Worm (Caenorhabditis elegans) whole organism, L3 larva: ENCODE results near the gene nhr-182.

Experiments used
- R02D3.7 ChIP-seq: fragments of 150-350 bp; optimal IDR thresholded peaks from 2 replicates; lab custom pipeline; 2014; ENCODE audit warnings: missing biosample characterization, missing genetic modification characterization
- aly-2 ChIP-seq: fragments of 150-350 bp; optimal IDR thresholded peaks from 2 replicates; lab custom pipeline; 2014; ENCODE audit warnings: missing biosample characterization, missing genetic modification characterization
- ama-1 ChIP-seq: fragments of 150-350 bp; optimal IDR thresholded peaks from 2 replicates; lab custom pipeline; 2018
- ceh-16 ChIP-seq: sonication (generic microtip); optimal IDR thresholded peaks from 2 replicates; lab custom pipeline; 2017; ENCODE audit warnings: missing biosample characterization, missing genetic modification characterization
- ceh-28 ChIP-seq: fragments of 150-350 bp; optimal IDR thresholded peaks from 2 replicates; lab custom pipeline; 2014; ENCODE audit warnings: missing biosample characterization, missing genetic modification reagents, missing genetic modification characterization
- ceh-82 ChIP-seq: fragments of 150-350 bp; optimal IDR thresholded peaks from 2 replicates; lab custom pipeline; 2014; ENCODE audit warnings: missing biosample characterization, missing genetic modification characterization
- egl-5 ChIP-seq: fragments of 150-350 bp; optimal IDR thresholded peaks from 2 replicates; lab custom pipeline; 2017; ENCODE audit warnings: missing biosample characterization, missing genetic modification reagents, missing genetic modification characterization, inconsistent platforms
- elt-1 ChIP-seq: fragments of 150-350 bp; optimal IDR thresholded peaks from 2 replicates; lab custom pipeline; 2014; ENCODE audit warnings: missing biosample characterization, missing genetic modification characterization
- elt-2 ChIP-seq: sonication (generic microtip); optimal IDR thresholded peaks from 2 replicates; lab custom pipeline; 2016; ENCODE audit warnings: missing genetic modification reagents, mild to moderate bottlenecking, missing genetic modification characterization, missing compliant biosample characterization
- elt-3 ChIP-seq, 3 experiments: fragments of 150-350 bp in 1 of 3; sonication (generic microtip) in 2 of 3; optimal IDR thresholded peaks; 2 replicates in 2 of 3; 4 replicates in 1 of 3; lab custom pipeline; 2014 to 2017; ENCODE audit warnings: missing biosample characterization in 3 of 3, missing genetic modification characterization in 3 of 3
- eor-1 ChIP-seq, 2 experiments: fragments of 150-350 bp; optimal IDR thresholded peaks; 2 replicates each; lab custom pipeline; 2014 to 2018; ENCODE audit warnings: missing biosample characterization in 2 of 2, missing genetic modification characterization in 2 of 2
- fkh-10 ChIP-seq: sonication (generic microtip); optimal IDR thresholded peaks from 2 replicates; lab custom pipeline; 2017; ENCODE audit warnings: missing biosample characterization, missing genetic modification reagents, missing genetic modification characterization
- fkh-2 ChIP-seq: fragments of 150-350 bp; optimal IDR thresholded peaks from 2 replicates; lab custom pipeline; 2014; ENCODE audit warnings: missing biosample characterization, missing genetic modification reagents, missing genetic modification characterization
- fos-1 ChIP-seq: fragments of 150-350 bp; optimal IDR thresholded peaks from 2 replicates; lab custom pipeline; 2014; ENCODE audit warnings: missing biosample characterization, missing genetic modification characterization
- hmg-11 ChIP-seq: sonication (generic microtip); optimal IDR thresholded peaks from 2 replicates; lab custom pipeline; 2016; ENCODE audit warnings: missing genetic modification characterization, missing compliant biosample characterization
- jun-1 ChIP-seq: fragments of 150-350 bp; optimal IDR thresholded peaks from 2 replicates; lab custom pipeline; 2014; ENCODE audit warnings: missing biosample characterization, missing genetic modification reagents, missing genetic modification characterization
- lin-15B ChIP-seq: fragments of 150-350 bp; optimal IDR thresholded peaks from 2 replicates; lab custom pipeline; 2014; ENCODE audit warnings: missing biosample characterization, missing genetic modification characterization
- lin-39 ChIP-seq: fragments of 150-350 bp; optimal IDR thresholded peaks from 2 replicates; lab custom pipeline; 2018; ENCODE audit warnings: missing biosample characterization, missing genetic modification reagents, missing genetic modification characterization
- lsy-12 ChIP-seq: sonication (generic microtip); optimal IDR thresholded peaks from 2 replicates; lab custom pipeline; 2016; ENCODE audit warnings: mild to moderate bottlenecking, missing genetic modification characterization, missing compliant biosample characterization
- mdl-1 ChIP-seq: fragments of 150-350 bp; optimal IDR thresholded peaks from 2 replicates; lab custom pipeline; 2014; ENCODE audit warnings: missing biosample characterization, missing genetic modification characterization
- mml-1 ChIP-seq: fragments of 150-350 bp; sonication (generic microtip); optimal IDR thresholded peaks from 3 replicates; lab custom pipeline; 2014; ENCODE audit warnings: missing biosample characterization, missing genetic modification characterization
- nfya-1 ChIP-seq: sonication (generic microtip); optimal IDR thresholded peaks from 2 replicates; lab custom pipeline; 2017; ENCODE audit warnings: missing genetic modification characterization, mild to moderate bottlenecking, missing compliant biosample characterization, antibody characterized with exemption, moderate library complexity; ENCODE audit not compliant: insufficient read depth
- nhr-11 ChIP-seq: fragments of 150-350 bp; optimal IDR thresholded peaks from 2 replicates; lab custom pipeline; 2014; ENCODE audit warnings: missing biosample characterization, missing genetic modification characterization
- nhr-12 ChIP-seq: fragments of 150-350 bp; optimal IDR thresholded peaks from 2 replicates; lab custom pipeline; 2014; ENCODE audit warnings: missing biosample characterization, missing genetic modification characterization
- nhr-23 ChIP-seq: fragments of 150-350 bp; optimal IDR thresholded peaks from 2 replicates; lab custom pipeline; 2014; ENCODE audit warnings: missing biosample characterization, missing genetic modification reagents, missing genetic modification characterization
- nhr-25 ChIP-seq: sonication (generic microtip); optimal IDR thresholded peaks from 2 replicates; lab custom pipeline; 2017; ENCODE audit warnings: missing biosample characterization, missing genetic modification characterization
- nhr-43 ChIP-seq: sonication (generic microtip); optimal IDR thresholded peaks from 2 replicates; lab custom pipeline; 2016; ENCODE audit warnings: mild to moderate bottlenecking, missing genetic modification characterization, missing compliant biosample characterization; ENCODE audit not compliant: poor library complexity, severe bottlenecking
- pha-4 ChIP-seq: fragments of 150-350 bp; optimal IDR thresholded peaks from 2 replicates; lab custom pipeline; 2014; ENCODE audit warnings: missing biosample characterization, missing genetic modification reagents, missing genetic modification characterization
- pqm-1 ChIP-seq: fragments of 150-350 bp; optimal IDR thresholded peaks from 2 replicates; lab custom pipeline; 2017; ENCODE audit warnings: missing biosample characterization, missing genetic modification characterization, inconsistent platforms
- sea-2 ChIP-seq: fragments of 150-350 bp; sonication (generic microtip); optimal IDR thresholded peaks from 4 replicates; lab custom pipeline; 2014; ENCODE audit warnings: missing biosample characterization, missing genetic modification reagents, missing genetic modification characterization
- skn-1 ChIP-seq: fragments of 150-350 bp; optimal IDR thresholded peaks from 2 replicates; lab custom pipeline; 2014; ENCODE audit warnings: missing biosample characterization, missing genetic modification characterization
- snpc-4 ChIP-seq: fragments of 150-350 bp; optimal IDR thresholded peaks from 2 replicates; lab custom pipeline; 2014; ENCODE audit warnings: missing biosample characterization, missing genetic modification characterization
- tbx-2 ChIP-seq: sonication (generic microtip); optimal IDR thresholded peaks from 2 replicates; lab custom pipeline; 2016; ENCODE audit warnings: mild to moderate bottlenecking, missing genetic modification characterization, missing compliant biosample characterization
- unc-39 ChIP-seq: sonication (generic microtip); optimal IDR thresholded peaks from 4 replicates; lab custom pipeline; 2017; ENCODE audit warnings: missing biosample characterization, missing genetic modification characterization
- unc-62 ChIP-seq: fragments of 150-350 bp; sonication (generic microtip); optimal IDR thresholded peaks from 4 replicates; lab custom pipeline; 2014; ENCODE audit warnings: missing biosample characterization, missing genetic modification reagents, missing genetic modification characterization
- zag-1 ChIP-seq: fragments of 150-350 bp; optimal IDR thresholded peaks from 2 replicates; lab custom pipeline; 2014; ENCODE audit warnings: missing biosample characterization, missing genetic modification characterization
- ztf-11 ChIP-seq: fragments of 150-350 bp; optimal IDR thresholded peaks from 2 replicates; lab custom pipeline; 2014; ENCODE audit warnings: missing biosample characterization, missing genetic modification characterization
- ztf-4 ChIP-seq: fragments of 150-350 bp; optimal IDR thresholded peaks from 2 replicates; lab custom pipeline; 2014; ENCODE audit warnings: missing biosample characterization, missing genetic modification characterization

Gene nhr-182

ce11 chrV:2259750-2260149 is at the start of gene nhr-182:
Gene nhr-182 (minus strand): TSS chrV:2259927.
- TF ChIP-seq ceh-28 (no peak), elt-2 (tag; lab: Kevin White, UChicago) (peak; percentile 28), skn-1 (peak; percentile 89), pha-4 (tag; lab: Kevin White, UChicago) (peak; percentile 83), nfya-1 (tag; lab: Kevin White, UChicago) (peak; percentile 16), nhr-23 (tag; lab: Kevin White, UChicago) (peak; percentile 3), eor-1 (tag; optimal IDR thresholded peaks at IDR 0.05; lab: Kevin White, UChicago) (no peak)

- TF ChIP-seq pqm-1 (tag; lab: Kevin White, UChicago), result peak; percentile 44
- no peak for TF ChIP-seq nhr-11 (tag; lab: Kevin White, UChicago)
- TF ChIP-seq elt-2 (tag; lab: Kevin White, UChicago), result peak; percentile 99
- no peak for TF ChIP-seq tbx-2 (tag; lab: Kevin White, UChicago)
- peak; percentile 46 for TF ChIP-seq jun-1 (tag; lab: Kevin White, UChicago)
Observed at ce11 chrV:2308246-2308645, 48.5 kb upstream of the nhr-182 start.

ce11 chrV:2306383-2306782 is 46.7 kb upstream of the nhr-182 start:
- TF ChIP-seq zag-1 (tag; lab: Kevin White, UChicago) (no peak), pqm-1 (tag; lab: Kevin White, UChicago) (no peak), elt-2 (tag; lab: Kevin White, UChicago) (no peak), R02D3.7 (tag; lab: Kevin White, UChicago) (no peak), lin-15B (tag; lab: Kevin White, UChicago) (no peak), ztf-11 (tag; lab: Kevin White, UChicago) (no peak), ama-1 (lab: Kevin White, UChicago) (no peak), lin-39 (tag; lab: Kevin White, UChicago) (no peak), nhr-12 (no peak), nhr-43 (tag; lab: Kevin White, UChicago) (no peak), aly-2 (no peak), unc-62 (GFP tag; lab: Kevin White, UChicago) (no peak), mdl-1 (tag; lab: Kevin White, UChicago) (no peak), nfya-1 (tag; lab: Kevin White, UChicago) (no peak), fkh-2 (tag; lab: Kevin White, UChicago) (no peak), elt-3 (tag; optimal IDR thresholded peaks at IDR 0.05; lab: Kevin White, UChicago) (no peak)

ce11 chrV:2303775-2304174 is 44.0 kb upstream of the nhr-182 start, which contains the start of gene irld-15:
Gene irld-15 (minus strand): TSS chrV:2303875.
- TF ChIP-seq ceh-16 (tag; lab: Kevin White, UChicago) (no peak), elt-2 (tag; lab: Kevin White, UChicago) (no peak), ztf-4 (no peak), elt-1 (tag; lab: Kevin White, UChicago) (no peak), nhr-23 (tag; lab: Kevin White, UChicago) (no peak), mml-1 (no peak), pqm-1 (tag; lab: Kevin White, UChicago) (no peak), lsy-12 (tag; lab: Kevin White, UChicago) (no peak), unc-39 (tag; lab: Kevin White, UChicago) (no peak), sea-2 (no peak), hmg-11 (tag; lab: Kevin White, UChicago) (no peak), nhr-43 (tag; lab: Kevin White, UChicago) (no peak), lin-15B (tag; lab: Kevin White, UChicago) (no peak)

- TF ChIP-seq snpc-4, result no peak
- no peak for TF ChIP-seq eor-1 (tag; optimal IDR thresholded peaks at IDR 0.05; lab: Kevin White, UChicago)
- TF ChIP-seq fkh-10, result no peak
- TF ChIP-seq ceh-82, result no peak
- TF ChIP-seq unc-62 (GFP tag; lab: Kevin White, UChicago), result no peak
- no peak for TF ChIP-seq nhr-25
- TF ChIP-seq skn-1, result no peak
- no peak for TF ChIP-seq ztf-11 (tag; lab: Kevin White, UChicago)
- TF ChIP-seq fos-1 (tag; lab: Kevin White, UChicago), result no peak
- no peak for TF ChIP-seq egl-5 (tag; lab: Kevin White, UChicago)
- no peak for TF ChIP-seq jun-1 (tag; lab: Kevin White, UChicago)
- TF ChIP-seq lin-39 (tag; lab: Kevin White, UChicago), result no peak
- TF ChIP-seq elt-2 (tag; lab: Kevin White, UChicago), result no peak
- no peak for TF ChIP-seq elt-3 (tag; optimal IDR thresholded peaks at IDR 0.05; lab: Kevin White, UChicago)
- no peak for TF ChIP-seq elt-1 (tag; lab: Kevin White, UChicago)
- TF ChIP-seq, all 47 proteins: peak for 0
Observed at ce11 chrV:2300905-2301304, 41.2 kb upstream of the nhr-182 start, which contains the start of gene Y19D10B.8. Gene Y19D10B.8 (minus strand): TSS chrV:2301005.
